Worm (Caenorhabditis elegans) whole organism, L3 larva: ENCODE data around the gene mrpl-21.
A peak's percentile ranks its signal among the peaks of the same experiment; 100 is the strongest.

Source experiments
- aly-2 ChIP-seq: fragments of 150-350 bp; optimal IDR thresholded peaks from 2 replicates; lab custom pipeline; 2014; ENCODE audit warnings: missing biosample characterization, missing genetic modification characterization
- egl-27 ChIP-seq: sonication (generic microtip); optimal IDR thresholded peaks from 4 replicates; lab custom pipeline; 2017; ENCODE audit warnings: missing biosample characterization, missing genetic modification reagents, missing genetic modification characterization
- elt-1 ChIP-seq: fragments of 150-350 bp; optimal IDR thresholded peaks from 2 replicates; lab custom pipeline; 2014; ENCODE audit warnings: missing biosample characterization, missing genetic modification characterization
- elt-3 ChIP-seq, 3 experiments: fragments of 150-350 bp in 1 of 3; sonication (generic microtip) in 2 of 3; optimal IDR thresholded peaks; 2 replicates in 2 of 3; 4 replicates in 1 of 3; lab custom pipeline; 2014 to 2017; ENCODE audit warnings: missing biosample characterization in 3 of 3, missing genetic modification characterization in 3 of 3
- nhr-23 ChIP-seq: fragments of 150-350 bp; optimal IDR thresholded peaks from 2 replicates; lab custom pipeline; 2014; ENCODE audit warnings: missing biosample characterization, missing genetic modification reagents, missing genetic modification characterization
- nhr-77 ChIP-seq: fragments of 150-350 bp; optimal IDR thresholded peaks from 2 replicates; lab custom pipeline; 2014; ENCODE audit warnings: missing biosample characterization, missing genetic modification characterization
- sea-2 ChIP-seq: fragments of 150-350 bp; sonication (generic microtip); optimal IDR thresholded peaks from 4 replicates; lab custom pipeline; 2014; ENCODE audit warnings: missing biosample characterization, missing genetic modification reagents, missing genetic modification characterization
- skn-1 ChIP-seq: fragments of 150-350 bp; optimal IDR thresholded peaks from 2 replicates; lab custom pipeline; 2014; ENCODE audit warnings: missing biosample characterization, missing genetic modification characterization
- snpc-4 ChIP-seq: fragments of 150-350 bp; optimal IDR thresholded peaks from 2 replicates; lab custom pipeline; 2014; ENCODE audit warnings: missing biosample characterization, missing genetic modification characterization
- ztf-11 ChIP-seq: fragments of 150-350 bp; optimal IDR thresholded peaks from 2 replicates; lab custom pipeline; 2014; ENCODE audit warnings: missing biosample characterization, missing genetic modification characterization

DNA sequence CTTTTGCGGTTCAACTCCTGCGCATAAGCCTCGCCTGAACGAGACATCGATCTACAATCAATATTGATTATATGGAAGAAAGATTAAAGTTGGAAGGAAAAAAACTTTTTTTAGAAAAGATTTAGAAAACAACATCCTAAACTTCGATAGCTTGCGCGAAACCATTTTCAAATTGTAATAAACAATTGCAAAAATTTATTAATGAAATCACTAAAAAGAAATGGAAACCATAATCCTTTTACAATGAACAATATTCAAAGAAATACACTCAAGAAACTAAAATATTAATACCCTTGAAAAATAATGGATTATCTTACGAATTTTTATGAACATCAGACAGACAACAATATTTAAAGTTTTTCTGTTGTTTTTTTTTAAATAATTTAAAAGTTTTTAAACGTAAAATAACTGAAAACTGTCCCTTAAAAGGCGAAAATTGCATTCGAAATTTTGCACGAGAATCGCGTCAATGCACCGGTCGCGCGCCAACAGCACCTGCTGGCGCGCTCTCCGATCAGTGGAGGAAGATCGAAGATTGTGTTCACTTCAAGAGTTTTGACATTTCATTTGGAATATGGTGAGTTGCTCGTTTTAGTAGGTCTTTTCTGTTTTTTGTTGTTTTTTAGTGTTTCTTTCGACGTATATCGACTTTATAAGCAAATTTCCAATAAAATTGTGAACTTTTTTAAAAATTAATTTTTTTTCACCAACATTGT lies 26.0 kb upstream of the mrpl-21 start, which contains the start of the genes sftb-1 and R10E4.1:
- TF ChIP-seq elt-1 (tag; lab: Kevin White, UChicago): no peak
- no peak for TF ChIP-seq skn-1 (tag; lab: Kevin White, UChicago)
- TF ChIP-seq nhr-23 (tag; lab: Kevin White, UChicago): peak; percentile 71
- TF ChIP-seq snpc-4 (tag; lab: Kevin White, UChicago): peak; percentile 81
- no peak for TF ChIP-seq egl-27 (tag; lab: Kevin White, UChicago)
- no peak for TF ChIP-seq sea-2 (GFP tag; lab: Kevin White, UChicago)
- TF ChIP-seq elt-3 (tag; optimal IDR thresholded peaks at IDR 0.05; lab: Kevin White, UChicago): no peak
- TF ChIP-seq ztf-11 (tag; lab: Kevin White, UChicago): no peak
- no peak for TF ChIP-seq nhr-77 (tag; lab: Kevin White, UChicago)
- no peak for TF ChIP-seq aly-2 (tag; lab: Kevin White, UChicago)
